Worm (Caenorhabditis elegans): ENCODE data around the gene pals-29.

DNA sequence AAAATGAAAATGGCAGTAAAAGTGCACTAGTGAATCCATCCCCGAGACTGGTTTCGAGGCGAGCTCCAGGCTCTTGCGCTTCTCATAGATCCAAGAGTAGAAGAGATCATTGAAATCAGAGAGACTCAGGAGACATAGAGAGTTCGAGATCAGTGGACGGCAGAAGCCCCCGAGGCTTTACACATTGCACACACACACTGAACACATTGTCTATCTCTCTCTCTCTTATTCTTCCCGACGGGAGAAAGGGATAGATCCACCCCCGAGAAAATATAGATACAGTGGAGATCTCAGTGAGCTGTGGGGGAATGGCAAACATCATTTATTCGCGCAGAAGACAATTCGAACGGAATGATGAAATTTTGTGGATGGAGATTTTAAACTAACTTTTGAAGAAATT lies 35.4 kb downstream of the pals-29 start:
- TF ChIP-seq rpc-1 (optimal IDR thresholded peaks at IDR 0.05), result no peak
- no peak for TF ChIP-seq rpc-1 (tag; optimal IDR thresholded peaks at IDR 0.05)
- no peak for TF ChIP-seq madf-10 (tag; optimal IDR thresholded peaks at IDR 0.05)
- no peak for TF ChIP-seq ztf-28 (GFP tag; IDR thresholded peaks at IDR 0.05)
- no peak for TF ChIP-seq ama-1 (optimal IDR thresholded peaks at IDR 0.05)
- no peak for TF ChIP-seq ama-1 (GFP tag; optimal IDR thresholded peaks at IDR 0.05)
- TF ChIP-seq hlh-26 (GFP tag; conservative IDR thresholded peaks at IDR 0.05), result no peak
- TF ChIP-seq F10E7.11 (tag; optimal IDR thresholded peaks at IDR 0.05), result no peak
- no peak for TF ChIP-seq somi-1 (GFP tag; optimal IDR thresholded peaks at IDR 0.05)
- no peak for TF ChIP-seq Y79H2A.3 (GFP tag; conservative IDR thresholded peaks at IDR 0.05)
- TF ChIP-seq F49E8.2 (tag; optimal IDR thresholded peaks at IDR 0.05; ENCODE audit: insufficient read depth), result no peak
- no peak for TF ChIP-seq lin-26 (GFP tag; IDR thresholded peaks at IDR 0.05)
- no peak for TF ChIP-seq nhr-90 (tag; optimal IDR thresholded peaks at IDR 0.05)

Measured in whole organism, young adult.